Fruit fly (Drosophila melanogaster) whole organism, embryonic: ENCODE data around the gene CG34266.

ENCODE experiments used
- BEAF-32 ChIP-seq: fragments of 200-800 bp; sonication (Bioruptor generic); optimal IDR thresholded peaks from 3 replicates; lab custom pipeline; 2017; ENCODE audit warnings: missing biosample characterization, missing genetic modification characterization, mild to moderate bottlenecking, moderate library complexity, missing genetic modification reagents
- CG10209 ChIP-seq: fragments of 200-800 bp; sonication (Bioruptor generic); optimal IDR thresholded peaks from 3 replicates; lab custom pipeline; 2017; ENCODE audit warnings: missing biosample characterization, mild to moderate bottlenecking, missing genetic modification characterization, missing genetic modification reagents
- CG11560 ChIP-seq: fragments of 200-800 bp; sonication (Bioruptor generic); IDR thresholded peaks from 3 replicates; pipeline ENCODE4 v1.3.6; 2022; ENCODE audit warnings: missing biosample characterization, missing genetic modification characterization
- CG15696 ChIP-seq: fragments of 200-800 bp; sonication (Bioruptor generic); optimal IDR thresholded peaks from 2 replicates; lab custom pipeline; 2019; ENCODE audit warnings: missing biosample characterization, mild to moderate bottlenecking, missing genetic modification characterization, moderate library complexity
- CG1603 ChIP-seq: fragments of 200-800 bp; sonication (Bioruptor generic); optimal IDR thresholded peaks from 2 replicates; lab custom pipeline; 2019; ENCODE audit warnings: missing biosample characterization, mild to moderate bottlenecking, missing genetic modification characterization, moderate library complexity
- CG3847 ChIP-seq: fragments of 200-800 bp; sonication (Bioruptor generic); IDR thresholded peaks from 2 replicates; pipeline ENCODE4 v1.3.6; 2022; ENCODE audit warnings: missing biosample characterization, missing genetic modification characterization
- CG4360 ChIP-seq: fragments of 200-800 bp; sonication (Bioruptor generic); IDR thresholded peaks from 2 replicates; pipeline ENCODE4 v1.3.6; 2022; ENCODE audit warnings: missing biosample characterization, missing genetic modification characterization
- CG43689 ChIP-seq: fragments of 200-800 bp; sonication (Bioruptor generic); IDR thresholded peaks from 2 replicates; pipeline ENCODE4 v1.3.6; 2022; ENCODE audit warnings: missing biosample characterization, missing genetic modification characterization
- CG4820 ChIP-seq: fragments of 200-800 bp; sonication (Bioruptor generic); optimal IDR thresholded peaks from 3 replicates; lab custom pipeline; 2016; ENCODE audit warnings: missing biosample characterization, missing genetic modification characterization
- CG6175 ChIP-seq: fragments of 200-800 bp; sonication (Bioruptor generic); IDR thresholded peaks from 3 replicates; pipeline ENCODE4 v1.3.6; 2022; ENCODE audit warnings: missing biosample characterization, missing genetic modification characterization
- D19B ChIP-seq: fragments of 200-800 bp; sonication (Bioruptor generic); optimal IDR thresholded peaks from 2 replicates; lab custom pipeline; 2017; ENCODE audit warnings: missing biosample characterization, mild to moderate bottlenecking, missing genetic modification characterization
- Dfd ChIP-seq, 2 experiments: fragments of >200 bp; optimal IDR thresholded peaks; 2 replicates each; lab custom pipeline; 2017; ENCODE audit warnings: missing biosample characterization in 2 of 2, missing genetic modification characterization in 2 of 2
- E2f2 ChIP-seq: fragments of 200-800 bp; sonication (Bioruptor generic); IDR thresholded peaks from 2 replicates; pipeline ENCODE4 v1.3.6; 2022; ENCODE audit warnings: missing biosample characterization, missing genetic modification characterization
- Fer3 ChIP-seq: fragments of 200-800 bp; sonication (Bioruptor generic); optimal IDR thresholded peaks from 2 replicates; lab custom pipeline; 2018; ENCODE audit warnings: missing biosample characterization, mild to moderate bottlenecking, missing genetic modification characterization, moderate library complexity
- HLH3B ChIP-seq: fragments of 200-800 bp; sonication (Bioruptor generic); IDR thresholded peaks from 2 replicates; pipeline ENCODE4 v1.3.6; 2022; ENCODE audit warnings: missing biosample characterization, missing genetic modification characterization
- HLH4C ChIP-seq: fragments of 200-800 bp; sonication (Bioruptor generic); IDR thresholded peaks from 3 replicates; pipeline ENCODE4 v1.3.6; 2022; ENCODE audit warnings: missing biosample characterization, missing genetic modification characterization; ENCODE audit not compliant: partially characterized antibody
- Hey ChIP-seq: fragments of 200-800 bp; sonication (Bioruptor generic); optimal IDR thresholded peaks from 3 replicates; lab custom pipeline; 2018; ENCODE audit warnings: missing biosample characterization, mild to moderate bottlenecking, missing genetic modification characterization
- Hmx ChIP-seq: fragments of 200-800 bp; sonication (Bioruptor generic); optimal IDR thresholded peaks from 2 replicates; lab custom pipeline; 2016; ENCODE audit warnings: missing biosample characterization, missing genetic modification characterization
- Lpt ChIP-seq: fragments of >200 bp; optimal IDR thresholded peaks from 2 replicates; lab custom pipeline; 2018; ENCODE audit warnings: missing biosample characterization, missing genetic modification characterization
- Mes4 ChIP-seq: fragments of 200-800 bp; sonication (Bioruptor generic); optimal IDR thresholded peaks from 2 replicates; lab custom pipeline; 2016; ENCODE audit warnings: missing biosample characterization, missing genetic modification characterization
- Mrtf ChIP-seq: fragments of 200-800 bp; sonication (Bioruptor generic); IDR thresholded peaks from 3 replicates; pipeline ENCODE4 v1.3.6; 2022; ENCODE audit warnings: missing biosample characterization, missing genetic modification characterization
- NC2α ChIP-seq: fragments of 200-800 bp; sonication (Bioruptor generic); optimal IDR thresholded peaks from 2 replicates; lab custom pipeline; 2016; ENCODE audit warnings: missing biosample characterization, missing genetic modification characterization
- PHDP ChIP-seq: fragments of 200-800 bp; sonication (Bioruptor generic); optimal IDR thresholded peaks from 3 replicates; lab custom pipeline; 2018; ENCODE audit warnings: missing biosample characterization, mild to moderate bottlenecking, missing genetic modification characterization, moderate library complexity
- Spps ChIP-seq: fragments of 200-800 bp; sonication (Bioruptor generic); optimal IDR thresholded peaks from 2 replicates; lab custom pipeline; 2018; ENCODE audit warnings: missing biosample characterization, mild to moderate bottlenecking, missing genetic modification characterization
- Ssrp ChIP-seq: fragments of 200-800 bp; sonication (Bioruptor generic); optimal IDR thresholded peaks from 2 replicates; lab custom pipeline; 2018; ENCODE audit warnings: missing biosample characterization, mild to moderate bottlenecking, missing genetic modification characterization, moderate library complexity
- ara ChIP-seq: fragments of 200-800 bp; sonication (Bioruptor generic); IDR thresholded peaks from 2 replicates; pipeline ENCODE4 v1.3.6; 2022; ENCODE audit warnings: missing biosample characterization, missing genetic modification characterization
- bigmax ChIP-seq: fragments of 200-800 bp; sonication (Bioruptor generic); optimal IDR thresholded peaks from 2 replicates; lab custom pipeline; 2018; ENCODE audit warnings: missing biosample characterization, mild to moderate bottlenecking, missing genetic modification characterization
- da ChIP-seq: fragments of 200-800 bp; sonication (Bioruptor generic); optimal IDR thresholded peaks from 2 replicates; lab custom pipeline; 2016; ENCODE audit warnings: missing biosample characterization, missing genetic modification characterization
- dati ChIP-seq: fragments of 200-800 bp; sonication (Bioruptor generic); IDR thresholded peaks from 2 replicates; pipeline ENCODE4 v1.3.6; 2022; ENCODE audit warnings: missing biosample characterization, missing genetic modification characterization
- disco-r ChIP-seq: fragments of 200-800 bp; sonication (Bioruptor generic); optimal IDR thresholded peaks from 2 replicates; lab custom pipeline; 2016; ENCODE audit warnings: missing biosample characterization, missing genetic modification characterization
- dm ChIP-seq: fragments of 200-800 bp; sonication (Bioruptor generic); optimal IDR thresholded peaks from 3 replicates; lab custom pipeline; 2016; ENCODE audit warnings: missing biosample characterization, missing genetic modification characterization
- dmrt11E ChIP-seq: fragments of 200-800 bp; sonication (Bioruptor generic); optimal IDR thresholded peaks from 3 replicates; lab custom pipeline; 2018; ENCODE audit warnings: missing biosample characterization, mild to moderate bottlenecking, missing genetic modification characterization, moderate library complexity
- emc ChIP-seq: fragments of 200-800 bp; sonication (Bioruptor generic); optimal IDR thresholded peaks from 2 replicates; lab custom pipeline; 2016; ENCODE audit warnings: missing biosample characterization, missing genetic modification characterization
- eyg ChIP-seq: fragments of 200-800 bp; sonication (Bioruptor generic); optimal IDR thresholded peaks from 3 replicates; lab custom pipeline; 2016; ENCODE audit warnings: missing biosample characterization, missing genetic modification characterization
- gfzf ChIP-seq: fragments of 200-800 bp; sonication (Bioruptor generic); optimal IDR thresholded peaks from 2 replicates; lab custom pipeline; 2016; ENCODE audit warnings: missing biosample characterization, mild to moderate bottlenecking, missing genetic modification characterization, moderate library complexity
- grau ChIP-seq: fragments of 200-800 bp; optimal IDR thresholded peaks from 3 replicates; lab custom pipeline; 2019; ENCODE audit warnings: missing biosample characterization, mild to moderate bottlenecking, missing genetic modification characterization, moderate library complexity
- gro ChIP-seq: fragments of 200-800 bp; sonication (Bioruptor generic); optimal IDR thresholded peaks from 2 replicates; lab custom pipeline; 2016; ENCODE audit warnings: missing biosample characterization, missing genetic modification characterization
- gsb-n ChIP-seq: fragments of 200-800 bp; sonication (Bioruptor generic); optimal IDR thresholded peaks from 3 replicates; lab custom pipeline; 2018; ENCODE audit warnings: missing biosample characterization, mild to moderate bottlenecking, missing genetic modification characterization
- hb ChIP-seq: fragments of 200-800 bp; sonication (Bioruptor generic); IDR thresholded peaks from 3 replicates; pipeline ENCODE4 v1.3.6; 2022; ENCODE audit warnings: missing biosample characterization, missing genetic modification characterization; ENCODE audit not compliant: partially characterized antibody
- hkb ChIP-seq, 2 experiments: fragments of 200-800 bp in 1 of 2; fragments of >200 bp in 1 of 2; sonication (Bioruptor generic) in 1 of 2; IDR thresholded peaks in 1 of 2; optimal IDR thresholded peaks in 1 of 2; 2 replicates each; pipeline versions ENCODE4 v1.3.6 to Lab custom; 2017 to 2022; ENCODE audit warnings: missing biosample characterization in 1 of 2, missing genetic modification characterization in 1 of 2
- insv ChIP-seq, 2 experiments: fragments of 200-800 bp; sonication (Bioruptor generic); optimal IDR thresholded peaks; 3 replicates each; lab custom pipeline; 2016 to 2018; ENCODE audit warnings: missing biosample characterization in 2 of 2, missing genetic modification characterization in 2 of 2
- mirr ChIP-seq: fragments of 200-800 bp; sonication (Bioruptor generic); optimal IDR thresholded peaks from 3 replicates; lab custom pipeline; 2018; ENCODE audit warnings: missing biosample characterization, mild to moderate bottlenecking, missing genetic modification characterization
- mld ChIP-seq: fragments of 200-800 bp; sonication (Bioruptor generic); IDR thresholded peaks from 3 replicates; pipeline ENCODE4 v1.3.6; 2022; ENCODE audit warnings: missing biosample characterization, missing genetic modification characterization; ENCODE audit not compliant: partially characterized antibody
- p53 ChIP-seq: fragments of 200-800 bp; sonication (Bioruptor generic); optimal IDR thresholded peaks from 2 replicates; lab custom pipeline; 2016; ENCODE audit warnings: missing biosample characterization, missing genetic modification characterization
- pnt ChIP-seq: fragments of 200-800 bp; sonication (Bioruptor generic); optimal IDR thresholded peaks from 3 replicates; lab custom pipeline; 2016; ENCODE audit warnings: missing biosample characterization, missing genetic modification characterization
- row ChIP-seq: fragments of 200-800 bp; sonication (Bioruptor generic); IDR thresholded peaks from 3 replicates; pipeline ENCODE4 v1.3.6; 2022; ENCODE audit warnings: missing biosample characterization, missing genetic modification characterization
- sisA ChIP-seq: fragments of 200-800 bp; sonication (Bioruptor generic); IDR thresholded peaks from 2 replicates; pipeline ENCODE4 v1.3.6; 2022; ENCODE audit warnings: missing biosample characterization, missing genetic modification characterization
- sob ChIP-seq: fragments of 200-800 bp; sonication (Bioruptor generic); IDR thresholded peaks from 2 replicates; pipeline ENCODE4 v1.3.6; 2022; ENCODE audit warnings: missing biosample characterization, missing genetic modification characterization
- stc ChIP-seq: fragments of 200-800 bp; sonication (Bioruptor generic); IDR thresholded peaks from 2 replicates; pipeline ENCODE4 v1.3.6; 2022; ENCODE audit warnings: missing biosample characterization, missing genetic modification characterization
- unc-4 ChIP-seq: fragments of 200-800 bp; sonication (Bioruptor generic); IDR thresholded peaks from 2 replicates; pipeline ENCODE4 v1.3.6; 2022; ENCODE audit warnings: missing biosample characterization, missing genetic modification characterization; ENCODE audit not compliant: partially characterized antibody
- wor ChIP-seq: fragments of 200-800 bp; sonication (Bioruptor generic); IDR thresholded peaks from 2 replicates; pipeline ENCODE4 v1.3.6; 2022; ENCODE audit warnings: missing biosample characterization, missing genetic modification characterization

The CG34266 gene

dm6 chr3L:4698032-4698431 is 20.4 kb downstream of the CG34266 start (continued):
- peak; percentile 72 for TF ChIP-seq Ssrp (tag; lab: Kevin White, UChicago)
- peak; percentile 87 for TF ChIP-seq sob
- TF ChIP-seq mirr (GFP tag; lab: Kevin White, UChicago): peak; percentile 59
- TF ChIP-seq CG43689 (GFP tag; lab: Robert Waterston, UW): peak; percentile 83
- TF ChIP-seq CG10209 (GFP tag; lab: Kevin White, UChicago): peak; percentile 78
- peak; percentile 7 for TF ChIP-seq CG15696 (tag; lab: Kevin White, UChicago)
- TF ChIP-seq CG6175 (GFP tag; lab: Robert Waterston, UW): peak; percentile 75; the same call in 1 of the 3 replicates
- peak; percentile 87 for TF ChIP-seq Fer3 (tag; lab: Kevin White, UChicago)
- no peak for TF ChIP-seq hkb (optimal IDR thresholded peaks at IDR 0.05; lab: Kevin White, UChicago)
- peak; percentile 89 for TF ChIP-seq hkb (GFP tag; IDR thresholded peaks at IDR 0.05; lab: Robert Waterston, UW)
- peak; percentile 54; the same call in 1 of the 2 replicates for TF ChIP-seq CG4360 (GFP tag; lab: Robert Waterston, UW)
- TF ChIP-seq dmrt11E (tag; lab: Kevin White, UChicago): peak; percentile 65
- TF ChIP-seq p53 (GFP tag; lab: Kevin White, UChicago): no peak
- peak; percentile 50 for TF ChIP-seq Hey (tag; lab: Kevin White, UChicago)
- TF ChIP-seq D19B (GFP tag; lab: Kevin White, UChicago): peak; percentile 59
- TF ChIP-seq PHDP (tag; lab: Kevin White, UChicago): peak; percentile 83
- TF ChIP-seq gfzf (GFP tag; lab: Kevin White, UChicago): no peak
- TF ChIP-seq eyg (GFP tag; lab: Kevin White, UChicago): peak; percentile 65
- peak; percentile 49; the same call in 1 of the 2 replicates for TF ChIP-seq wor (GFP tag; lab: Robert Waterston, UW)
- TF ChIP-seq grau (tag; lab: Kevin White, UChicago): peak; percentile 85
- peak; percentile 83 for TF ChIP-seq Mrtf
- TF ChIP-seq CG11560 (tag; lab: Robert Waterston, UW): 0 out of 3 replicates have a peak, but pooled peaks have one; percentile 36
- no peak for TF ChIP-seq HLH4C (GFP tag; lab: Robert Waterston, UW)
- peak; percentile 51 for TF ChIP-seq Hmx
- no peak for TF ChIP-seq Dfd (GFP tag; optimal IDR thresholded peaks at IDR 0.05; lab: Kevin White, UChicago)
- peak; percentile 51 for TF ChIP-seq da
- peak; percentile 84 for TF ChIP-seq stc (GFP tag; lab: Robert Waterston, UW)
- peak; percentile 41 for TF ChIP-seq emc (GFP tag; lab: Kevin White, UChicago)
- no peak for TF ChIP-seq hb (GFP tag; lab: Robert Waterston, UW)
- peak; percentile 68 for TF ChIP-seq disco-r (GFP tag; lab: Kevin White, UChicago)
- no peak for TF ChIP-seq unc-4
- TF ChIP-seq Mes4: peak; percentile 65
- TF ChIP-seq pnt (GFP tag; lab: Kevin White, UChicago): peak; percentile 73
- peak; percentile 86 for TF ChIP-seq gro (GFP tag; lab: Kevin White, UChicago)
- no peak for TF ChIP-seq bigmax (GFP tag; lab: Kevin White, UChicago)
- TF ChIP-seq dati (GFP tag; lab: Robert Waterston, UW): peak; percentile 54; the same call in 1 of the 2 replicates
- peak; percentile 87 for TF ChIP-seq CG1603 (tag; lab: Kevin White, UChicago)
- TF ChIP-seq E2f2 (GFP tag; lab: Robert Waterston, UW): peak; percentile 57; the same call in 1 of the 2 replicates
- no peak for TF ChIP-seq BEAF-32 (GFP tag; lab: Kevin White, UChicago)
- peak; percentile 91 for TF ChIP-seq sisA (GFP tag; lab: Robert Waterston, UW)
- no peak for TF ChIP-seq mld (GFP tag; lab: Robert Waterston, UW)
- no peak for TF ChIP-seq Lpt (GFP tag; lab: Kevin White, UChicago)
- TF ChIP-seq gsb-n (tag; lab: Kevin White, UChicago): peak; percentile 56
- TF ChIP-seq Spps (tag; lab: Kevin White, UChicago): peak; percentile 52
- peak; percentile 58 for TF ChIP-seq NC2α (GFP tag; lab: Kevin White, UChicago)
- peak; percentile 71 for TF ChIP-seq CG3847 (GFP tag; lab: Robert Waterston, UW)
- TF ChIP-seq dm: peak; percentile 64
- TF ChIP-seq ara: peak; percentile 75
- TF ChIP-seq HLH3B: peak; percentile 88
- TF ChIP-seq row: peak; percentile 84
- no peak for TF ChIP-seq insv (GFP tag; optimal IDR thresholded peaks at IDR 0.05; lab: Kevin White, UChicago)
- peak; percentile 83 for TF ChIP-seq CG4820
